Fruit fly (Drosophila melanogaster): Measurements from ENCODE around the gene CG31371.

DNA sequence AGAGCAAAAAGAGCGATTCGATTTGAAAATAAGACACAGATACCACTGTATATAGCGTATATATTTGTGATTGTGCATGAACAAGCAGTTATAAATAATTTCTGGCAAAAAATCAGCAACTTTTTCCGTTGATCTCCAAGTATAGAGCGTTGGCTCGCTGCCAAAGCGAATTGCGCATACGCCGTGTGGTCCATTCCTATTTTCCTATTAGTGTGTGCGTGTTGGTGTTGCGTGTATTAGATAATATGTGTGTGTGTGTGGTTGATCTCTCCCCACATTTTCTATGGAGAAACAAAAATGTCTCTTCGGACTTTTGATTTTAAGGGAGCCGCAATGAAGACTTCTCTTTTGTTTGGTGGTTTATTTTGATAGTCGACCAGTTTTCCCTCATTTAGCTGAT lies 49.2 kb upstream of the CG31371 start:
- TF ChIP-seq CG8478 (optimal IDR thresholded peaks at IDR 0.05) (no peak), CTCF (optimal IDR thresholded peaks at IDR 0.05) (no peak)

Measured in S2 (cell line).